Worm (Caenorhabditis elegans): ENCODE measurements around the gene F23G4.1.

Gene F23G4.1

DNA sequence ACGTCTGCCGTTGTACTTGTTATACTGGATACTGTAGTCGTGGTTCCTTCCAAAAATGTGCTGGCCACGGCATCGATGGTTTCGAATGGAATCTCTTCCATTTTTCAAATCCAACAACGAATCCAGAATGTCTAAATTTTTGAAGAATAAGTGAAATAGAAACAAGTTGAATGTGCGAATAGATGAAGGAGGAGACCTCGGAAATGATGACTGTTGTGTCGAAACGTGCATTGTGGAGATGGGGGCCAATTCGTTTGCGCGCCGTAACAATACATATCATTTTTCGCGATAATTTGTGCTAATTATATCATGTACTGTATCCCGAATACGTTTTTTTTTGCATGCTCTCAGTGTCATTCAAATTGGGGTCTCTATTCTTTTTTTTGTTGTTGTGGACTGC, 32.2 kb upstream of the F23G4.1 start, which contains the start of gene aexr-1:
Gene aexr-1, minus strand, starts transcription at position 101 of the 400 bp plus-strand sequence.
- no peak for TF ChIP-seq blmp-1 (tag; optimal IDR thresholded peaks at IDR 0.05)

ce11 chrX:6631437-6631836, 28.4 kb upstream of the F23G4.1 start, which contains the start of gene aexr-2:
aexr-2 (minus strand) TSS chrX:6631537.
- no peak for TF ChIP-seq mef-2 (tag; optimal IDR thresholded peaks at IDR 0.05)
- no peak for TF ChIP-seq aly-2 (tag; optimal IDR thresholded peaks at IDR 0.05)
- TF ChIP-seq fkh-10 (GFP tag; optimal IDR thresholded peaks at IDR 0.05), result no peak
- TF ChIP-seq unc-62 (GFP tag; optimal IDR thresholded peaks at IDR 0.05), result no peak
- no peak for TF ChIP-seq C34B4.2 (tag; optimal IDR thresholded peaks at IDR 0.05)
- no peak for TF ChIP-seq ceh-82 (tag; optimal IDR thresholded peaks at IDR 0.05)
- no peak for TF ChIP-seq vab-15 (tag; optimal IDR thresholded peaks at IDR 0.05)
- no peak for TF ChIP-seq xbp-1 (tag; optimal IDR thresholded peaks at IDR 0.05)
- TF ChIP-seq hpl-2 (GFP tag; optimal IDR thresholded peaks at IDR 0.05), result no peak

ce11 chrX:6630645-6631044, 27.6 kb upstream of the F23G4.1 start:
- TF ChIP-seq ztf-11 (tag; optimal IDR thresholded peaks at IDR 0.05) (no peak), fkh-10 (GFP tag; optimal IDR thresholded peaks at IDR 0.05) (no peak), blmp-1 (tag; optimal IDR thresholded peaks at IDR 0.05) (no peak), grh-1 (GFP tag; IDR thresholded peaks at IDR 0.05) (no peak), skn-1 (tag; optimal IDR thresholded peaks at IDR 0.05) (no peak), nhr-90 (tag; optimal IDR thresholded peaks at IDR 0.05; ENCODE audit: poor library complexity) (no peak), ets-5 (GFP tag; IDR thresholded peaks at IDR 0.05) (no peak), ztf-4 (tag; optimal IDR thresholded peaks at IDR 0.05) (no peak), ceh-82 (tag; optimal IDR thresholded peaks at IDR 0.05) (no peak), hpl-2 (GFP tag; optimal IDR thresholded peaks at IDR 0.05) (no peak), nhr-84 (tag; optimal IDR thresholded peaks at IDR 0.05) (no peak)

- no peak for TF ChIP-seq C34B4.2 (tag; optimal IDR thresholded peaks at IDR 0.05)
- TF ChIP-seq nhr-71 (tag; optimal IDR thresholded peaks at IDR 0.05), result no peak
- no peak for TF ChIP-seq C16A3.4 (tag; optimal IDR thresholded peaks at IDR 0.05)
- TF ChIP-seq aly-2 (tag; optimal IDR thresholded peaks at IDR 0.05), result no peak
- TF ChIP-seq ztf-11 (tag; optimal IDR thresholded peaks at IDR 0.05), result no peak
- TF ChIP-seq egl-13 (tag; optimal IDR thresholded peaks at IDR 0.05), result no peak
- no peak for TF ChIP-seq nhr-47 (tag; optimal IDR thresholded peaks at IDR 0.05)
- TF ChIP-seq lsy-2 (tag; optimal IDR thresholded peaks at IDR 0.05), result no peak
- no peak for TF ChIP-seq F16B12.6 (tag; optimal IDR thresholded peaks at IDR 0.05)
These were observed 22.3 kb upstream of the F23G4.1 start for ce11 chrX:6625275-6625674.

DNA sequence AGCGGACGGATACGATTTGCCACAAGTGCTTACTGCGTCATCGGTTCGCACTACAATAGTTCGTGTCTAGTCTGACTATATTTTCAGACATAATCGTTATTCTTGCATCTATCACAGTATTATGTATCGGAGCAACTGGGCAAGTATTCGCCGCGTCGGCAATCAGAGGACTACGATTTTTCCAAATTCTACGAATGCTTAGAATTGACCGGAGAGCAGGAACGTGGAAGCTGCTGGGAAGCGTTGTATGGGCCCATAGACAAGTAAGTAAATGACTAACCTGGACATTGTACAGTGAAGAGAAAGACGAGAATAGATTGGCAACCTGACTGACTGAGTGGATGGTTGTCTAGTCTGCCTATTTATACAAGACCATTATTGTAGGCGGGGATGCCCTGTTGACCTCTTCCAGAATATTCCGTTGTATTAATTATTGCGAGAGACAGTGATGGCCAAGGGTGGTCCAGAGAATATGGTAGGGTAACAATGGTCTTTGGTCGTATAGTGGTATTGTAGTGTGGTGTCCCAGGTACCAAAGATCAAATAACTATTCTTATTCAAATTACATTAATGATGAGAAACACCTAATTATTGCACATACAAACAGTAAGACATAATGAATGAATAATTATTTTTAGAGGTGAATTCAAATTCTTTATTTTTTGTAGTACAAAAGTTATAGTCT, 19.7 kb upstream of the F23G4.1 start, which contains the start of gene clec-266:
Gene clec-266, minus strand, starts transcription at position 364 of the 685 bp plus-strand sequence.
- TF ChIP-seq irx-1 (tag; optimal IDR thresholded peaks at IDR 0.05), result no peak
- TF ChIP-seq nhr-20 (tag; optimal IDR thresholded peaks at IDR 0.05), result no peak
- no peak for TF ChIP-seq zip-4 (GFP tag; optimal IDR thresholded peaks at IDR 0.05)
- TF ChIP-seq nhr-84 (tag; optimal IDR thresholded peaks at IDR 0.05), result no peak

- TF ChIP-seq nhr-20 (tag; optimal IDR thresholded peaks at IDR 0.05), result no peak
- TF ChIP-seq sup-37 (GFP tag; optimal IDR thresholded peaks at IDR 0.05), result no peak
- TF ChIP-seq ceh-63 (GFP tag; optimal IDR thresholded peaks at IDR 0.05), result no peak
- TF ChIP-seq hpl-2 (GFP tag; optimal IDR thresholded peaks at IDR 0.05), result no peak
- TF ChIP-seq ztf-11 (tag; optimal IDR thresholded peaks at IDR 0.05), result no peak
- no peak for TF ChIP-seq nhr-85 (tag)
- TF ChIP-seq nhr-19 (GFP tag; conservative IDR thresholded peaks at IDR 0.05), result no peak
- no peak for TF ChIP-seq zip-4 (GFP tag; optimal IDR thresholded peaks at IDR 0.05)
- TF ChIP-seq nhr-84 (tag; optimal IDR thresholded peaks at IDR 0.05), result no peak
- no peak for TF ChIP-seq tbx-2 (tag; optimal IDR thresholded peaks at IDR 0.05)
- TF ChIP-seq egl-13 (tag; optimal IDR thresholded peaks at IDR 0.05), result no peak
- TF ChIP-seq nhr-11 (tag; optimal IDR thresholded peaks at IDR 0.05), result no peak
These were observed 15.7 kb upstream of the F23G4.1 start, which contains the start of gene kqt-1 for ce11 chrX:6618712-6619111. kqt-1 (plus strand) TSS chrX:6619012.
